Fruit fly (Drosophila melanogaster) whole organism, embryonic: ENCODE measurements around the gene rk.

ENCODE experiments used
- Ada2b ChIP-seq: fragments of 200-800 bp; sonication (Bioruptor generic); IDR thresholded peaks from 2 replicates; pipeline ENCODE4 v1.3.6; 2022; ENCODE audit warnings: missing biosample characterization, missing genetic modification characterization
- Atf6 ChIP-seq: fragments of 200-800 bp; sonication (Bioruptor generic); IDR thresholded peaks from 2 replicates; pipeline ENCODE4 v1.3.6; 2022; ENCODE audit warnings: missing biosample characterization, missing genetic modification characterization
- B-H2 ChIP-seq: fragments of 200-800 bp; sonication (Bioruptor generic); optimal IDR thresholded peaks from 2 replicates; lab custom pipeline; 2018; ENCODE audit warnings: missing biosample characterization, mild to moderate bottlenecking, missing genetic modification characterization
- CG10147 ChIP-seq: fragments of 200-800 bp; sonication (Bioruptor generic); optimal IDR thresholded peaks from 2 replicates; lab custom pipeline; 2019; ENCODE audit warnings: missing biosample characterization, mild to moderate bottlenecking, missing genetic modification characterization, moderate library complexity
- CG10959 ChIP-seq: fragments of 200-800 bp; sonication (Bioruptor generic); IDR thresholded peaks from 2 replicates; pipeline ENCODE4 v1.3.6; 2022; ENCODE audit warnings: missing biosample characterization, missing genetic modification characterization
- CG13624 ChIP-seq: fragments of 200-800 bp; sonication (Bioruptor generic); optimal IDR thresholded peaks from 2 replicates; lab custom pipeline; 2016; ENCODE audit warnings: missing biosample characterization, missing genetic modification characterization
- CG15011 ChIP-seq: fragments of 200-800 bp; sonication (Bioruptor generic); optimal IDR thresholded peaks from 3 replicates; lab custom pipeline; 2018; ENCODE audit warnings: missing biosample characterization, mild to moderate bottlenecking, missing genetic modification characterization
- CG16863 ChIP-seq: fragments of 200-800 bp; sonication (Bioruptor generic); optimal IDR thresholded peaks from 3 replicates; lab custom pipeline; 2016; ENCODE audit warnings: missing biosample characterization, missing genetic modification characterization
- CG18599 ChIP-seq: fragments of 200-800 bp; sonication (Bioruptor generic); optimal IDR thresholded peaks from 3 replicates; lab custom pipeline; 2017; ENCODE audit warnings: missing biosample characterization, missing genetic modification characterization, mild to moderate bottlenecking, moderate library complexity, missing genetic modification reagents
- CG18619 ChIP-seq: fragments of 200-800 bp; sonication (Bioruptor generic); optimal IDR thresholded peaks from 3 replicates; lab custom pipeline; 2017; ENCODE audit warnings: missing biosample characterization, mild to moderate bottlenecking, missing genetic modification characterization
- CG3065 ChIP-seq: fragments of 200-800 bp; sonication (Bioruptor generic); optimal IDR thresholded peaks from 2 replicates; lab custom pipeline; 2016; ENCODE audit warnings: missing biosample characterization, missing genetic modification characterization
- CG3726 ChIP-seq: fragments of 200-800 bp; sonication (Bioruptor generic); IDR thresholded peaks from 3 replicates; pipeline ENCODE4, ENCODE4 v1.3.6; 2022; ENCODE audit warnings: missing biosample characterization, missing genetic modification characterization
- CG4282 ChIP-seq: fragments of 200-800 bp; sonication (Bioruptor generic); optimal IDR thresholded peaks from 2 replicates; lab custom pipeline; 2016; ENCODE audit warnings: missing biosample characterization, missing genetic modification characterization
- CG4404 ChIP-seq: fragments of 200-800 bp; sonication (Bioruptor generic); IDR thresholded peaks from 2 replicates; pipeline ENCODE4 v1.3.6; 2022; ENCODE audit warnings: missing biosample characterization, missing genetic modification characterization
- CG7963 ChIP-seq: fragments of 200-800 bp; sonication (Bioruptor generic); IDR thresholded peaks from 3 replicates; pipeline ENCODE4 v1.3.6; 2022; ENCODE audit warnings: missing biosample characterization, missing genetic modification characterization; ENCODE audit not compliant: partially characterized antibody
- CG8359 ChIP-seq: fragments of 200-800 bp; sonication (Bioruptor generic); optimal IDR thresholded peaks from 2 replicates; lab custom pipeline; 2017; ENCODE audit warnings: missing biosample characterization, mild to moderate bottlenecking, missing genetic modification characterization, borderline replicate concordance
- Dip2 ChIP-seq: fragments of 200-800 bp; sonication (Bioruptor generic); IDR thresholded peaks from 2 replicates; pipeline ENCODE4 v1.3.6; 2022; ENCODE audit warnings: missing biosample characterization, missing genetic modification characterization
- GATAe ChIP-seq: fragments of 200-800 bp; sonication (Bioruptor generic); conservative IDR thresholded peaks from 2 replicates; pipeline ENCODE4 v1.3.6; 2022; ENCODE audit warnings: missing biosample characterization, missing genetic modification characterization
- Gsc ChIP-seq: fragments of 200-800 bp; sonication (Bioruptor generic); IDR thresholded peaks from 2 replicates; pipeline ENCODE4 v1.3.6; 2022; ENCODE audit warnings: missing biosample characterization, missing genetic modification characterization
- H2.0 ChIP-seq: fragments of 200-800 bp; sonication (Bioruptor generic); IDR thresholded peaks from 2 replicates; pipeline ENCODE4 v1.3.6; 2022; ENCODE audit warnings: missing biosample characterization, missing genetic modification characterization
- Hey ChIP-seq: fragments of 200-800 bp; sonication (Bioruptor generic); optimal IDR thresholded peaks from 3 replicates; lab custom pipeline; 2018; ENCODE audit warnings: missing biosample characterization, mild to moderate bottlenecking, missing genetic modification characterization
- Mrtf ChIP-seq: fragments of 200-800 bp; sonication (Bioruptor generic); IDR thresholded peaks from 3 replicates; pipeline ENCODE4 v1.3.6; 2022; ENCODE audit warnings: missing biosample characterization, missing genetic modification characterization
- Nf-YB ChIP-seq: fragments of 200-800 bp; sonication (Bioruptor generic); optimal IDR thresholded peaks from 3 replicates; lab custom pipeline; 2019; ENCODE audit warnings: missing biosample characterization, mild to moderate bottlenecking, missing genetic modification characterization, moderate library complexity
- Oaz ChIP-seq: fragments of 200-800 bp; sonication (Bioruptor generic); IDR thresholded peaks from 2 replicates; pipeline ENCODE4 v1.3.6; 2022; ENCODE audit warnings: missing biosample characterization, missing genetic modification characterization
- Pdp1 ChIP-seq, 2 experiments: fragments of 200-800 bp; sonication (Bioruptor generic); optimal IDR thresholded peaks; 3 replicates each; lab custom pipeline; 2016; ENCODE audit warnings: missing biosample characterization in 2 of 2, missing genetic modification characterization in 2 of 2, mild to moderate bottlenecking in 1 of 2, moderate library complexity in 1 of 2
- Sox100B ChIP-seq: fragments of 200-800 bp; sonication (Bioruptor generic); optimal IDR thresholded peaks from 3 replicates; lab custom pipeline; 2018; ENCODE audit warnings: missing biosample characterization, mild to moderate bottlenecking, missing genetic modification characterization
- Sry-β ChIP-seq: fragments of 200-800 bp; sonication (Bioruptor generic); optimal IDR thresholded peaks from 2 replicates; lab custom pipeline; 2018; ENCODE audit warnings: missing biosample characterization, mild to moderate bottlenecking, missing genetic modification characterization, moderate library complexity
- Trl ChIP-seq, 3 experiments: fragments of >200 bp in 2 of 3; fragments of 200-800 bp in 1 of 3; sonication (Bioruptor generic) in 1 of 3; optimal IDR thresholded peaks; 2 replicates in 1 of 3; 3 replicates in 2 of 3; lab custom pipeline; 2016 to 2017; ENCODE audit warnings: missing biosample characterization in 1 of 3, missing genetic modification characterization in 1 of 3
- ac ChIP-seq: fragments of 200-800 bp; sonication (Bioruptor generic); optimal IDR thresholded peaks from 3 replicates; lab custom pipeline; 2017; ENCODE audit warnings: missing biosample characterization, mild to moderate bottlenecking, missing genetic modification characterization
- al ChIP-seq: fragments of 200-800 bp; sonication (Bioruptor generic); IDR thresholded peaks from 2 replicates; pipeline ENCODE4 v1.3.6; 2022; ENCODE audit warnings: missing biosample characterization, missing genetic modification characterization
- ash1 ChIP-seq: fragments of 200-800 bp; sonication (Bioruptor generic); optimal IDR thresholded peaks from 2 replicates; lab custom pipeline; 2018; ENCODE audit warnings: missing biosample characterization, mild to moderate bottlenecking, missing genetic modification characterization
- az2 ChIP-seq: fragments of 200-800 bp; sonication (Bioruptor generic); optimal IDR thresholded peaks from 3 replicates; lab custom pipeline; 2016; ENCODE audit warnings: missing biosample characterization, missing genetic modification characterization
- bigmax ChIP-seq: fragments of 200-800 bp; sonication (Bioruptor generic); optimal IDR thresholded peaks from 2 replicates; lab custom pipeline; 2018; ENCODE audit warnings: missing biosample characterization, mild to moderate bottlenecking, missing genetic modification characterization
- cato ChIP-seq: fragments of 200-800 bp; sonication (Bioruptor generic); optimal IDR thresholded peaks from 2 replicates; lab custom pipeline; 2016; ENCODE audit warnings: missing biosample characterization, missing genetic modification characterization, borderline replicate concordance
- chm ChIP-seq: fragments of 200-800 bp; sonication (Bioruptor generic); IDR thresholded peaks from 2 replicates; pipeline ENCODE4 v1.3.6; 2022; ENCODE audit warnings: missing biosample characterization, missing genetic modification characterization
- esg ChIP-seq: fragments of 200-800 bp; sonication (Bioruptor generic); conservative IDR thresholded peaks from 2 replicates; pipeline ENCODE4 v1.3.6; 2022; ENCODE audit warnings: missing biosample characterization, missing genetic modification characterization
- gsb ChIP-seq: fragments of 200-800 bp; sonication (Bioruptor generic); IDR thresholded peaks from 2 replicates; pipeline ENCODE4 v1.3.6; 2022; ENCODE audit warnings: missing biosample characterization, missing genetic modification characterization
- ham ChIP-seq: fragments of 200-800 bp; sonication (Bioruptor generic); IDR thresholded peaks from 2 replicates; pipeline ENCODE4 v1.3.6; 2022; ENCODE audit warnings: missing biosample characterization, missing genetic modification characterization
- lab ChIP-seq: fragments of 200-800 bp; sonication (Bioruptor generic); optimal IDR thresholded peaks from 3 replicates; lab custom pipeline; 2017; ENCODE audit warnings: missing biosample characterization, missing genetic modification characterization, mild to moderate bottlenecking, moderate library complexity, missing genetic modification reagents
- pum ChIP-seq: fragments of 200-800 bp; sonication (Bioruptor generic); optimal IDR thresholded peaks from 2 replicates; lab custom pipeline; 2016; ENCODE audit warnings: missing biosample characterization, missing genetic modification characterization
- seq ChIP-seq: fragments of 200-800 bp; sonication (Bioruptor generic); IDR thresholded peaks from 2 replicates; pipeline ENCODE4 v1.3.6; 2022; ENCODE audit warnings: missing biosample characterization, missing genetic modification characterization
- sim ChIP-seq: fragments of 200-800 bp; sonication (Bioruptor generic); IDR thresholded peaks from 2 replicates; pipeline ENCODE4 v1.3.6; 2022; ENCODE audit warnings: missing biosample characterization, missing genetic modification characterization
- slou ChIP-seq: fragments of 200-800 bp; sonication (Bioruptor generic); optimal IDR thresholded peaks from 3 replicates; lab custom pipeline; 2016; ENCODE audit warnings: missing biosample characterization, missing genetic modification characterization
- sob ChIP-seq: fragments of 200-800 bp; sonication (Bioruptor generic); IDR thresholded peaks from 2 replicates; pipeline ENCODE4 v1.3.6; 2022; ENCODE audit warnings: missing biosample characterization, missing genetic modification characterization
- sr ChIP-seq: fragments of 200-800 bp; sonication (Bioruptor generic); IDR thresholded peaks from 3 replicates; pipeline ENCODE4 v1.3.6; 2022; ENCODE audit warnings: missing biosample characterization, missing genetic modification characterization
- tin ChIP-seq: fragments of 200-800 bp; sonication (Bioruptor generic); optimal IDR thresholded peaks from 3 replicates; lab custom pipeline; 2016; ENCODE audit warnings: missing biosample characterization, missing genetic modification characterization
- toy ChIP-seq: fragments of 200-800 bp; sonication (Bioruptor generic); IDR thresholded peaks from 2 replicates; pipeline ENCODE4 v1.3.6; 2022; ENCODE audit warnings: missing biosample characterization, missing genetic modification characterization
- trh ChIP-seq: fragments of 200-800 bp; sonication (Bioruptor generic); optimal IDR thresholded peaks from 2 replicates; lab custom pipeline; 2016; ENCODE audit warnings: missing biosample characterization, missing genetic modification characterization
- vvl ChIP-seq: fragments of 200-800 bp; sonication (Bioruptor generic); IDR thresholded peaks from 2 replicates; pipeline ENCODE4 v1.3.6; 2022; ENCODE audit warnings: missing biosample characterization, missing genetic modification characterization
- zen2 ChIP-seq: fragments of 200-800 bp; sonication (Bioruptor generic); IDR thresholded peaks from 3 replicates; pipeline ENCODE4 v1.3.6; 2022; ENCODE audit warnings: missing biosample characterization, missing genetic modification characterization; ENCODE audit not compliant: partially characterized antibody

rk gene

dm6 chr2L:14022130-14022735 lies 21.2 kb upstream of the rk start (continued):
- TF ChIP-seq lab (peak; percentile 95), esg (GFP tag; lab: Robert Waterston, UW) (peak; percentile 92), slou (peak; percentile 36), seq (GFP tag; lab: Robert Waterston, UW) (peak; percentile 89), CG18619 (GFP tag; lab: Kevin White, UChicago) (peak; percentile 93), gsb (peak; percentile 92), CG13624 (GFP tag; lab: Kevin White, UChicago) (peak; percentile 63), sob (GFP tag; lab: Robert Waterston, UW) (peak; percentile 89), sim (peak; percentile 83), CG10959 (GFP tag; lab: Robert Waterston, UW) (peak; percentile 60), ash1 (GFP tag; lab: Kevin White, UChicago) (no peak), CG4404 (GFP tag; lab: Robert Waterston, UW) (peak; percentile 82), H2.0 (GFP tag; lab: Robert Waterston, UW) (peak; percentile 87), Ada2b (peak; percentile 87), chm (peak; percentile 76), Hey (no peak), Trl (optimal IDR thresholded peaks at IDR 0.05; lab: Kevin White, UChicago) (no peak), Trl (GFP tag; optimal IDR thresholded peaks at IDR 0.05; lab: Kevin White, UChicago) (no peak), pum (GFP tag; lab: Kevin White, UChicago) (peak; percentile 40), al (GFP tag; lab: Robert Waterston, UW) (peak; percentile 93), Atf6 (GFP tag; lab: Robert Waterston, UW) (peak; percentile 93), Mrtf (GFP tag; lab: Robert Waterston, UW) (peak; percentile 88), Nf-YB (GFP tag; lab: Kevin White, UChicago) (peak; percentile 88), ac (GFP tag; lab: Kevin White, UChicago) (peak; percentile 56), Sox100B (GFP tag; lab: Kevin White, UChicago) (peak; percentile 95), CG8359 (GFP tag; lab: Kevin White, UChicago) (peak; percentile 86), GATAe (GFP tag; lab: Robert Waterston, UW) (peak; percentile 69), CG7963 (no peak), az2 (peak; percentile 81), sr (GFP tag; lab: Robert Waterston, UW) (peak; percentile 64; the same call in 2 of the 3 replicates), CG18599 (GFP tag; lab: Kevin White, UChicago) (peak; percentile 95), CG3726 (GFP tag; lab: Robert Waterston, UW) (peak; percentile 73), Sry-β (peak; percentile 19), CG4282 (GFP tag; lab: Kevin White, UChicago) (no peak), B-H2 (GFP tag; lab: Kevin White, UChicago) (peak; percentile 78), toy (GFP tag; lab: Robert Waterston, UW) (no peak; the same call in none of the 2 replicates), Pdp1 (GFP tag; optimal IDR thresholded peaks at IDR 0.05; lab: Kevin White, UChicago) (peak; percentile 58 to 71), cato (GFP tag; lab: Kevin White, UChicago) (peak; percentile 68), CG3065 (GFP tag; lab: Kevin White, UChicago) (peak; percentile 55), CG15011 (GFP tag; lab: Kevin White, UChicago) (peak; percentile 84), Dip2 (peak; percentile 61), tin (GFP tag; lab: Kevin White, UChicago) (peak; percentile 49), Oaz (GFP tag; lab: Robert Waterston, UW) (peak; percentile 87), trh (GFP tag; lab: Kevin White, UChicago) (peak; percentile 79), vvl (GFP tag; lab: Robert Waterston, UW) (peak; percentile 95), CG10147 (GFP tag; lab: Kevin White, UChicago) (peak; percentile 97), zen2 (GFP tag; lab: Robert Waterston, UW) (no peak), CG16863 (GFP tag; lab: Kevin White, UChicago) (peak; percentile 0), ham (peak; percentile 58; the same call in 1 of the 2 replicates), bigmax (no peak), Gsc (peak; percentile 49)
